Worm (Caenorhabditis elegans) whole organism, L2 larva: ENCODE measurements around the gene rab-33.

Experiments
- C34F6.9 ChIP-seq: fragments of 150-350 bp; optimal IDR thresholded peaks from 2 replicates; lab custom pipeline; 2014; ENCODE audit warnings: missing biosample characterization, missing genetic modification characterization
- F13H6.1 ChIP-seq: sonication (generic microtip); optimal IDR thresholded peaks from 2 replicates; lab custom pipeline; 2016; ENCODE audit warnings: missing genetic modification characterization, missing compliant biosample characterization
- R02D3.7 ChIP-seq: fragments of 150-350 bp; optimal IDR thresholded peaks from 2 replicates; lab custom pipeline; 2014; ENCODE audit warnings: missing biosample characterization, missing genetic modification characterization
- Y55F3AM.14 ChIP-seq: fragments of 200-800 bp; sonication (Bioruptor generic); optimal IDR thresholded peaks from 2 replicates; lab custom pipeline; 2018; ENCODE audit warnings: mild to moderate bottlenecking, missing genetic modification characterization, missing compliant biosample characterization
- ZK546.5 ChIP-seq: sonication (generic microtip); optimal IDR thresholded peaks from 2 replicates; lab custom pipeline; 2017; ENCODE audit warnings: missing biosample characterization, missing genetic modification characterization
- alr-1 ChIP-seq: fragments of 150-350 bp; optimal IDR thresholded peaks from 2 replicates; lab custom pipeline; 2014; ENCODE audit warnings: missing biosample characterization, missing genetic modification characterization
- aly-2 ChIP-seq: fragments of 150-350 bp; optimal IDR thresholded peaks from 2 replicates; lab custom pipeline; 2014; ENCODE audit warnings: missing biosample characterization, missing genetic modification characterization
- ama-1 ChIP-seq: fragments of 150-350 bp; optimal IDR thresholded peaks from 2 replicates; lab custom pipeline; 2018; ENCODE audit warnings: inconsistent platforms
- blmp-1 ChIP-seq: sonication (generic microtip); optimal IDR thresholded peaks from 2 replicates; lab custom pipeline; 2017; ENCODE audit warnings: missing genetic modification characterization, mild to moderate bottlenecking, missing compliant biosample characterization, antibody characterized with exemption, moderate library complexity; ENCODE audit not compliant: insufficient read depth
- ceh-16 ChIP-seq: fragments of 150-350 bp; optimal IDR thresholded peaks from 2 replicates; lab custom pipeline; 2014; ENCODE audit warnings: missing biosample characterization, missing genetic modification characterization
- ceh-82 ChIP-seq: fragments of 150-350 bp; optimal IDR thresholded peaks from 2 replicates; lab custom pipeline; 2014; ENCODE audit warnings: missing biosample characterization, missing genetic modification characterization
- crh-2 ChIP-seq: sonication (generic microtip); optimal IDR thresholded peaks from 2 replicates; lab custom pipeline; 2017; ENCODE audit warnings: missing biosample characterization, missing genetic modification characterization
- dmd-4 ChIP-seq: sonication (generic microtip); optimal IDR thresholded peaks from 2 replicates; lab custom pipeline; 2017; ENCODE audit warnings: missing biosample characterization, missing genetic modification characterization
- egl-27 ChIP-seq: sonication (generic microtip); optimal IDR thresholded peaks from 3 replicates; lab custom pipeline; 2017; ENCODE audit warnings: missing biosample characterization, missing genetic modification reagents, missing genetic modification characterization
- elt-3 ChIP-seq: sonication (generic microtip); optimal IDR thresholded peaks from 2 replicates; lab custom pipeline; 2017; ENCODE audit warnings: missing biosample characterization, missing genetic modification characterization
- fos-1 ChIP-seq: fragments of 150-350 bp; optimal IDR thresholded peaks from 2 replicates; lab custom pipeline; 2014; ENCODE audit warnings: missing biosample characterization, missing genetic modification characterization
- gmeb-1 ChIP-seq: fragments of 150-350 bp; optimal IDR thresholded peaks from 2 replicates; lab custom pipeline; 2014; ENCODE audit warnings: missing biosample characterization, missing genetic modification characterization
- lin-11 ChIP-seq: fragments of 150-350 bp; sonication (generic microtip); optimal IDR thresholded peaks from 2 replicates; lab custom pipeline; 2014; ENCODE audit warnings: missing biosample characterization, missing genetic modification characterization, inconsistent platforms, mixed read lengths
- lin-13 ChIP-seq: fragments of 150-350 bp; optimal IDR thresholded peaks from 2 replicates; lab custom pipeline; 2014; ENCODE audit warnings: missing biosample characterization, missing genetic modification reagents, missing genetic modification characterization
- lsy-2 ChIP-seq, 2 experiments: fragments of 150-350 bp in 1 of 2; sonication (generic microtip) in 1 of 2; optimal IDR thresholded peaks; 2 replicates each; lab custom pipeline; 2014 to 2017; ENCODE audit warnings: missing biosample characterization in 2 of 2, missing genetic modification characterization in 2 of 2
- mab-5 ChIP-seq: fragments of 150-350 bp; optimal IDR thresholded peaks from 2 replicates; lab custom pipeline; 2014; ENCODE audit warnings: missing biosample characterization, missing genetic modification characterization
- mbf-1 ChIP-seq: sonication (generic microtip); optimal IDR thresholded peaks from 2 replicates; lab custom pipeline; 2017; ENCODE audit warnings: missing biosample characterization, missing genetic modification characterization
- mdl-1 ChIP-seq, 2 experiments: fragments of 150-350 bp in 1 of 2; sonication (generic microtip) in 1 of 2; optimal IDR thresholded peaks; 2 replicates each; lab custom pipeline; 2017; ENCODE audit warnings: missing biosample characterization in 2 of 2, missing genetic modification characterization in 2 of 2
- nhr-10 ChIP-seq: sonication (generic microtip); optimal IDR thresholded peaks from 2 replicates; lab custom pipeline; 2017; ENCODE audit warnings: missing biosample characterization, missing genetic modification characterization
- nhr-11 ChIP-seq: fragments of 150-350 bp; optimal IDR thresholded peaks from 2 replicates; lab custom pipeline; 2014; ENCODE audit warnings: missing biosample characterization, missing genetic modification characterization
- nhr-12 ChIP-seq: fragments of 150-350 bp; optimal IDR thresholded peaks from 2 replicates; lab custom pipeline; 2014; ENCODE audit warnings: missing biosample characterization, missing genetic modification characterization
- nhr-129 ChIP-seq: fragments of 150-350 bp; optimal IDR thresholded peaks from 2 replicates; lab custom pipeline; 2014; ENCODE audit warnings: missing biosample characterization, missing genetic modification characterization
- nhr-21 ChIP-seq: fragments of 150-350 bp; optimal IDR thresholded peaks from 2 replicates; lab custom pipeline; 2014; ENCODE audit warnings: missing biosample characterization, missing genetic modification characterization
- nhr-23 ChIP-seq: fragments of 150-350 bp; optimal IDR thresholded peaks from 2 replicates; lab custom pipeline; 2014; ENCODE audit warnings: missing biosample characterization, missing genetic modification reagents, missing genetic modification characterization
- nhr-237 ChIP-seq: fragments of 150-350 bp; optimal IDR thresholded peaks from 2 replicates; lab custom pipeline; 2014; ENCODE audit warnings: missing biosample characterization, missing genetic modification characterization
- nhr-25 ChIP-seq: fragments of 150-350 bp; sonication (generic microtip); optimal IDR thresholded peaks from 3 replicates; lab custom pipeline; 2014; ENCODE audit warnings: missing biosample characterization, missing genetic modification characterization
- nhr-6 ChIP-seq: fragments of 150-350 bp; optimal IDR thresholded peaks from 2 replicates; lab custom pipeline; 2014; ENCODE audit warnings: missing biosample characterization, missing genetic modification characterization
- peb-1 ChIP-seq: fragments of 150-350 bp; optimal IDR thresholded peaks from 2 replicates; lab custom pipeline; 2014; ENCODE audit warnings: missing biosample characterization, missing genetic modification characterization
- sem-4 ChIP-seq: fragments of 150-350 bp; optimal IDR thresholded peaks from 2 replicates; lab custom pipeline; 2014; ENCODE audit warnings: missing biosample characterization, missing genetic modification reagents, missing genetic modification characterization
- skn-1 ChIP-seq: sonication (generic microtip); optimal IDR thresholded peaks from 2 replicates; lab custom pipeline; 2017; ENCODE audit warnings: missing biosample characterization, missing genetic modification characterization
- sma-3 ChIP-seq: sonication (generic microtip); optimal IDR thresholded peaks from 2 replicates; lab custom pipeline; 2016; ENCODE audit warnings: missing genetic modification reagents, missing genetic modification characterization, missing compliant biosample characterization
- sma-9 ChIP-seq, 2 experiments: fragments of 150-350 bp in 1 of 2; sonication (generic microtip) in 1 of 2; optimal IDR thresholded peaks; 2 replicates each; lab custom pipeline; 2014 to 2016; ENCODE audit warnings: missing genetic modification characterization in 2 of 2, mild to moderate bottlenecking in 1 of 2, missing biosample characterization in 1 of 2, missing compliant biosample characterization in 1 of 2, missing genetic modification reagents in 1 of 2, moderate library complexity in 1 of 2
- snpc-4 ChIP-seq: fragments of 150-350 bp; optimal IDR thresholded peaks from 2 replicates; lab custom pipeline; 2014; ENCODE audit warnings: missing biosample characterization, missing genetic modification characterization
- unc-39 ChIP-seq: fragments of 150-350 bp; optimal IDR thresholded peaks from 2 replicates; lab custom pipeline; 2014; ENCODE audit warnings: missing biosample characterization, missing genetic modification characterization
- unc-55 ChIP-seq: fragments of 150-350 bp; sonication (generic microtip); optimal IDR thresholded peaks from 3 replicates; lab custom pipeline; 2014; ENCODE audit warnings: missing biosample characterization, missing genetic modification reagents, missing genetic modification characterization
- unc-62 ChIP-seq: fragments of 150-350 bp; optimal IDR thresholded peaks from 2 replicates; lab custom pipeline; 2014; ENCODE audit warnings: missing biosample characterization, missing genetic modification reagents, missing genetic modification characterization
- zag-1 ChIP-seq: fragments of 150-350 bp; optimal IDR thresholded peaks from 2 replicates; lab custom pipeline; 2014; ENCODE audit warnings: missing biosample characterization, missing genetic modification characterization
- ztf-1 ChIP-seq: fragments of 200-800 bp; sonication (Bioruptor generic); conservative IDR thresholded peaks from 2 replicates; pipeline ENCODE4 v1.3.6; 2022; ENCODE audit warnings: missing genetic modification characterization, missing compliant biosample characterization
- ztf-11 ChIP-seq: sonication (generic microtip); optimal IDR thresholded peaks from 2 replicates; lab custom pipeline; 2017; ENCODE audit warnings: missing biosample characterization, missing genetic modification characterization
- ztf-4 ChIP-seq: fragments of 150-350 bp; optimal IDR thresholded peaks from 2 replicates; lab custom pipeline; 2014; ENCODE audit warnings: missing biosample characterization, missing genetic modification characterization

Gene rab-33

ce11 chrIII:10463653-10464052 lies 40.0 kb downstream of the rab-33 start (continued):
- TF ChIP-seq mab-5, result no peak
- peak; percentile 17 for TF ChIP-seq blmp-1 (tag; lab: Kevin White, UChicago)
- peak; percentile 29 for TF ChIP-seq nhr-21 (tag; lab: Kevin White, UChicago)
- TF ChIP-seq alr-1 (tag; lab: Kevin White, UChicago), result no peak
- TF ChIP-seq skn-1, result peak; percentile 3
- TF ChIP-seq snpc-4 (tag; lab: Kevin White, UChicago), result no peak
- no peak for TF ChIP-seq ama-1 (lab: Kevin White, UChicago)
- TF ChIP-seq ztf-4 (tag; lab: Kevin White, UChicago), result no peak
- no peak for TF ChIP-seq gmeb-1 (tag; lab: Kevin White, UChicago)
- TF ChIP-seq nhr-25 (tag; lab: Kevin White, UChicago), result peak; percentile 68

ce11 chrIII:10462935-10463548 lies 40.6 kb downstream of the rab-33 start:
- no peak for TF ChIP-seq unc-39 (tag; lab: Kevin White, UChicago)
- TF ChIP-seq lsy-2 (tag; optimal IDR thresholded peaks at IDR 0.05; lab: Kevin White, UChicago), result no peak
- TF ChIP-seq lin-13 (GFP tag; lab: Kevin White, UChicago), result no peak
- TF ChIP-seq snpc-4 (tag; lab: Kevin White, UChicago), result no peak
- TF ChIP-seq unc-62 (GFP tag; lab: Kevin White, UChicago), result no peak
- no peak for TF ChIP-seq nhr-129 (tag; lab: Kevin White, UChicago)
- no peak for TF ChIP-seq Y55F3AM.14
- no peak for TF ChIP-seq ceh-82
- no peak for TF ChIP-seq ama-1 (lab: Kevin White, UChicago)
- no peak for TF ChIP-seq ztf-11 (tag; lab: Kevin White, UChicago)
- no peak for TF ChIP-seq nhr-21 (tag; lab: Kevin White, UChicago)
- no peak for TF ChIP-seq mbf-1 (tag; lab: Kevin White, UChicago)
- TF ChIP-seq ztf-1 (GFP tag; lab: Robert Waterston, UW), result no peak
- no peak for TF ChIP-seq ceh-16 (tag; lab: Kevin White, UChicago)

- TF ChIP-seq lin-13 (GFP tag; lab: Kevin White, UChicago) (peak; percentile 82), nhr-129 (tag; lab: Kevin White, UChicago) (peak; percentile 81), egl-27 (tag; lab: Kevin White, UChicago) (peak; percentile 38), nhr-237 (tag; lab: Kevin White, UChicago) (no peak), nhr-11 (tag; lab: Kevin White, UChicago) (peak; percentile 1), gmeb-1 (tag; lab: Kevin White, UChicago) (peak; percentile 81), aly-2 (no peak), elt-3 (tag; lab: Kevin White, UChicago) (no peak), fos-1 (tag; lab: Kevin White, UChicago) (peak; percentile 47), nhr-10 (peak; percentile 31), dmd-4 (no peak), alr-1 (tag; lab: Kevin White, UChicago) (no peak), mdl-1 (tag; optimal IDR thresholded peaks at IDR 0.05; lab: Kevin White, UChicago) (peak; percentile 60 to 79), lin-11 (peak; percentile 69), crh-2 (peak; percentile 77), nhr-25 (tag; lab: Kevin White, UChicago) (peak; percentile 74), sma-3 (GFP tag; lab: Kevin White, UChicago) (peak; percentile 78), F13H6.1 (peak; percentile 91), nhr-6 (no peak), skn-1 (peak; percentile 22), zag-1 (tag; lab: Kevin White, UChicago) (peak; percentile 57), blmp-1 (tag; lab: Kevin White, UChicago) (no peak), ama-1 (lab: Kevin White, UChicago) (no peak), unc-55 (GFP tag; lab: Kevin White, UChicago) (peak; percentile 91), peb-1 (no peak), nhr-12 (tag; lab: Kevin White, UChicago) (no peak), unc-39 (tag; lab: Kevin White, UChicago) (no peak), ztf-1 (GFP tag; lab: Robert Waterston, UW) (no peak), lsy-2 (tag; optimal IDR thresholded peaks at IDR 0.05; lab: Kevin White, UChicago) (peak; percentile 68 to 81), Y55F3AM.14 (peak; percentile 86), sem-4 (peak; percentile 73), unc-62 (GFP tag; lab: Kevin White, UChicago) (no peak), ceh-16 (tag; lab: Kevin White, UChicago) (peak; percentile 16), nhr-23 (tag; lab: Kevin White, UChicago) (no peak), sma-9 (GFP tag; optimal IDR thresholded peaks at IDR 0.05; lab: Kevin White, UChicago) (peak; percentile 79), sma-9 (tag; optimal IDR thresholded peaks at IDR 0.05; lab: Kevin White, UChicago) (no peak), mab-5 (peak; percentile 86), snpc-4 (tag; lab: Kevin White, UChicago) (peak; percentile 27), ceh-82 (no peak), C34F6.9 (peak; percentile 74), ZK546.5 (tag; lab: Kevin White, UChicago) (no peak), mbf-1 (tag; lab: Kevin White, UChicago) (no peak), R02D3.7 (tag; lab: Kevin White, UChicago) (peak; percentile 23), ztf-4 (tag; lab: Kevin White, UChicago) (peak; percentile 43), nhr-21 (tag; lab: Kevin White, UChicago) (peak; percentile 48), ztf-11 (tag; lab: Kevin White, UChicago) (peak; percentile 35)
These were observed 42.5 kb downstream of the rab-33 start, which contains the start of gene atx-2 for ce11 chrIII:10461164-10461546. Gene atx-2, plus strand, starts transcription at chrIII:10461389.
